Fruit fly (Drosophila melanogaster): ENCODE measurements around the gene MED20.
A peak's percentile ranks its signal among the peaks of the same experiment; 100 is the strongest.

Gene MED20

DNA sequence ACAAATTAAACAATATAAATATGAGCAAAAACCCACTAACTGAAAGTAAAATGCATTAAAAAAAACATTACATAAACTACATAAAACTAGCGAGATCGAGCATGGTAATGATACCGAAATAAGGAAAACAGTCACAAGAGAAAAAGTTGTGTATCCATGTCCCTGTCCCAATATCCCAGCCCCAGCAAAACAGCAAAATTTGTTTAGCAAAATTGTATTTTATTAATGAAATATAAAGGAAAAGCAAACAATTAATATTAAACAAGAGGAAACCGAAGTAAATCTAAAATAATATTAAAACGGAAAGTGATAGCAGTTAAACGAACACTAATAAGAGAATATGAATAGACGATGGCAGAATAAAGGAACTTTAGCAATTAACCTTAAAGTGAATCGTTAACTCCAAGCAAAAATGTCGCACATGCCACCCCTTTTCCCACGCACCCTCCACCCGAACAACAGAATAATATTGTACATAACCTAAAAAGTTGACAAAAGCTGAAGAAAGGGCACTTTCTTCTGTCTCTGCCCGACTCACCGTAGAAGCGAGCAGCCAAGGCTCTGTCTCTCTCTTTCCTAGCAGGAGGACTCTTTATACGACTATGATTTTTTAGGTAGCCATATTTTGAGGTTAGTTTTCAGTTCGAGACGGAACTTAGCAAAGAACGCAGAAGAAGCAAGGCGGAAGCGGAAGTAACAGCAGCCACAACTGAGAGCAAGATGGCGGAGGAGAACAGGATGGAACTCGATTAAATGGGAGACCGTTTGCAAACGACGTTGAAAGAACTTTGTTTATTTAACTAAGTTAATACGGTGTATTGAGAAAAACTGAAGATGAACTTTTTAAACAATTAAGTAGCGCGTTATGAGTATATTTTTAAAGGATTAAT lies 38.1 kb upstream of the MED20 start (continued):
- TF ChIP-seq dmrt11E (tag; optimal IDR thresholded peaks at IDR 0.05) (no peak), wek (GFP tag; optimal IDR thresholded peaks at IDR 0.05) (no peak)

DNA sequence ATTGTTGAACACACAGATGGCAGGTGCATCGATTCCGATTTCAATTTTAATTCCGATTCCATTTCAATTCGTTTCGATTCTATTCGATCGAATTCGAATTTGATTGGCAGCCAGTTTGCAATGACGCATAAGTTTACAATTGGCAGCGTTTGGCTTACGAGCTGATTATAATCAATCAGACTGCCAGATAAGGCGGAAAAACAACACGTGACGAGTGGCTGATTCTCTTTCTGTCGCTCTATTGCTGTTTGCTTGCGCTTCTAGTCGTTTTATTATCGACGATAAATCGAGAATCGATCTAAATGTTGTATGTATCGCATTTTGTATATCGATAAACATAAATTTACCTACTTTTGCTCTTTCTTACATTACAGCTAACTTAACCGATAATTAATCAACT lies 32.1 kb upstream of the MED20 start:
- TF ChIP-seq CoRest (tag; optimal IDR thresholded peaks at IDR 0.05) (no peak), CG6854 (GFP tag; optimal IDR thresholded peaks at IDR 0.05) (no peak), grn (GFP tag; optimal IDR thresholded peaks at IDR 0.05) (peak; percentile 84), chif (GFP tag; optimal IDR thresholded peaks at IDR 0.05) (no peak), exex (tag; optimal IDR thresholded peaks at IDR 0.05) (peak; percentile 28), CG14860 (GFP tag; IDR thresholded peaks at IDR 0.05; ENCODE audit: partially characterized antibody) (no peak), CG8290 (GFP tag; optimal IDR thresholded peaks at IDR 0.05) (no peak), CG8290 (tag; optimal IDR thresholded peaks at IDR 0.05) (peak in 1 of 2 experiments; percentile 9), Hey (tag; optimal IDR thresholded peaks at IDR 0.05) (no peak), cwo (GFP tag; optimal IDR thresholded peaks at IDR 0.05) (peak; percentile 74), CG10366 (GFP tag; IDR thresholded peaks at IDR 0.05) (no peak), CG8359 (GFP tag; optimal IDR thresholded peaks at IDR 0.05; ENCODE audit: borderline replicate concordance) (no peak), CG4424 (GFP tag; optimal IDR thresholded peaks at IDR 0.05) (no peak), CHES-1-like (GFP tag; optimal IDR thresholded peaks at IDR 0.05) (no peak), CG7987 (GFP tag; optimal IDR thresholded peaks at IDR 0.05) (peak; percentile 87), kah (GFP tag; optimal IDR thresholded peaks at IDR 0.05) (no peak)

DNA sequence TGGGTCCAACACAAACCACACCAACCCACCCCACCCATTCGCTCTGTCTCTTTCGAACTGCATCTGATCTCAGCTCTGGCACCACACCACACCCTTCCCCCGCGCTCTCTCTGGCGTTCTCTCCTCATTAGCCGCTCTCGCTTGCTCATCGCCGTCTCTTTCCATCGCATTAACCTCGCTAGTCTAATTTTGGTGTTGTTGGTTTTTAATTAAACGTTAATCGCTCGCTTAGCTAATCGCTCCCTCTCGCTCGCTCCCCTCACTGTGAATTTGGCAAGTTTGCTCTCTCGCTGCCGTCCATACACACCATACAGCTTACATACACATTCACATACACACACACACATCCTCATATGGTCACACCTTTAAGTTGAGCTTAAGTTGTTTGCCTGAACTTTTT lies 31.4 kb upstream of the MED20 start:
- TF ChIP-seq MBD-R2 (GFP tag; IDR thresholded peaks at IDR 0.05) (0 out of 2 replicates have a peak, but pooled peaks have one; percentile 8), Atf-2 (GFP tag; optimal IDR thresholded peaks at IDR 0.05) (no peak), Xrp1 (GFP tag; IDR thresholded peaks at IDR 0.05) (no peak), Deaf1 (tag; optimal IDR thresholded peaks at IDR 0.05) (no peak), nerfin-2 (GFP tag; IDR thresholded peaks at IDR 0.05; ENCODE audit: partially characterized antibody) (no peak), jing (GFP tag; optimal IDR thresholded peaks at IDR 0.05) (no peak), C15 (GFP tag; IDR thresholded peaks at IDR 0.05) (no peak), Atf6 (GFP tag; IDR thresholded peaks at IDR 0.05) (0 out of 2 replicates have a peak, but pooled peaks have one; percentile 21), Hr78 (GFP tag; optimal IDR thresholded peaks at IDR 0.05) (peak in 1 of 2 experiments; percentile 79), ssp (GFP tag; IDR thresholded peaks at IDR 0.05) (no peak), CG8089 (GFP tag; optimal IDR thresholded peaks at IDR 0.05) (no peak), CG1233 (GFP tag; optimal IDR thresholded peaks at IDR 0.05) (no peak), Doc2 (GFP tag; IDR thresholded peaks at IDR 0.05) (no peak), NK7.1 (GFP tag; optimal IDR thresholded peaks at IDR 0.05) (no peak), vvl (GFP tag; IDR thresholded peaks at IDR 0.05) (peak; percentile 88), CG10654 (GFP tag; optimal IDR thresholded peaks at IDR 0.05) (no peak), CG32532 (GFP tag; IDR thresholded peaks at IDR 0.05) (peak; percentile 8; the same call in 1 of the 2 replicates), CG31365 (tag; optimal IDR thresholded peaks at IDR 0.05) (no peak), exex (tag; optimal IDR thresholded peaks at IDR 0.05) (peak; percentile 19), p53 (GFP tag; optimal IDR thresholded peaks at IDR 0.05) (no peak), CG3163 (GFP tag; optimal IDR thresholded peaks at IDR 0.05) (peak; percentile 15), bigmax (GFP tag; optimal IDR thresholded peaks at IDR 0.05) (no peak), CG11695 (GFP tag; IDR thresholded peaks at IDR 0.05) (no peak), Dp (GFP tag; optimal IDR thresholded peaks at IDR 0.05) (no peak), Gug (GFP tag; IDR thresholded peaks at IDR 0.05) (no peak), BtbVII (GFP tag; optimal IDR thresholded peaks at IDR 0.05) (no peak), Med (GFP tag) (peak; percentile 66), CG12071 (GFP tag; optimal IDR thresholded peaks at IDR 0.05) (no peak), fd102C (GFP tag; optimal IDR thresholded peaks at IDR 0.05) (no peak), CoRest (tag; optimal IDR thresholded peaks at IDR 0.05) (no peak), her (GFP tag; optimal IDR thresholded peaks at IDR 0.05) (peak; percentile 2)

All from whole organism, embryonic.